Worm (Caenorhabditis elegans) whole organism, L1 larva: ENCODE measurements around the gene F59E12.9.

Experiments used
- dpl-1 ChIP-seq, 3 experiments: fragments of 150-350 bp in 2 of 3; sonication (generic microtip) in 1 of 3; optimal IDR thresholded peaks; 2 replicates each; lab custom pipeline; 2014 to 2017; ENCODE audit warnings: missing biosample characterization in 3 of 3, missing genetic modification characterization in 3 of 3, missing genetic modification reagents in 3 of 3
- nhr-28 ChIP-seq: fragments of 150-350 bp; optimal IDR thresholded peaks from 2 replicates; lab custom pipeline; 2014; ENCODE audit warnings: missing biosample characterization, missing genetic modification characterization
- pag-3 ChIP-seq: sonication (generic microtip); optimal IDR thresholded peaks from 2 replicates; lab custom pipeline; 2017; ENCODE audit warnings: missing genetic modification characterization, mild to moderate bottlenecking, missing compliant biosample characterization, antibody characterized with exemption, borderline replicate concordance; ENCODE audit not compliant: insufficient read depth
- unc-62 ChIP-seq: fragments of 150-350 bp; optimal IDR thresholded peaks from 2 replicates; lab custom pipeline; 2014; ENCODE audit warnings: missing biosample characterization, missing genetic modification reagents, missing genetic modification characterization
- ztf-11 ChIP-seq, 2 experiments: sonication (generic microtip); optimal IDR thresholded peaks; 2 replicates each; lab custom pipeline; 2016 to 2017; ENCODE audit warnings: missing genetic modification characterization in 2 of 2, missing biosample characterization in 1 of 2, missing compliant biosample characterization in 1 of 2

ce11 chrII:5654215-5654614 lies 7.4 kb upstream of the F59E12.9 start, which contains the start of gene F59E12.1:
- TF ChIP-seq ztf-11 (tag; optimal IDR thresholded peaks at IDR 0.05; lab: Kevin White, UChicago) (no peak), nhr-28 (no peak), dpl-1 (GFP tag; optimal IDR thresholded peaks at IDR 0.05; lab: Kevin White, UChicago) (no peak), unc-62 (no peak), pag-3 (no peak)
